Worm (Caenorhabditis elegans): ENCODE measurements around the gene math-18.

DNA sequence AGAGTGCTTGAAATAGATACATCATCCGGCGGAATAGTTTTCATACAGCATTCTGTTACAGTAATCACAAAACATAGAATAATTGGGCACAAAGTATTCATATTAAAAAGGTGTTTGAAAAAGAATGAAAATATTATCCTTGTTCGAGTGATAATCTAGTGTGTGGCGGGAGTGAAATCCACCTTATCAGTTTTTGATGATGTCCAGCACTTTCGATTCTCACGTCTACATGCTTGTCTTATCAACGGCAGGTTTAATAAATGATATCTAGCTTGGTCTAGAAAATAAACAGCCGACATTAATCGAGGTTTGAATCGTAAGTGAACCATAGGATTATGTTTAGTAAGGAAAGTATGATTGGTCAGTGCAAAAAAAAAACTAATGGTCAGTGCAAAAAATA, 43.9 kb upstream of the math-18 start, which contains the start of gene R52.5:
- TF ChIP-seq nhr-28 (tag; optimal IDR thresholded peaks at IDR 0.05) (no peak), nhr-48 (tag; optimal IDR thresholded peaks at IDR 0.05) (no peak), T20F7.1 (GFP tag; optimal IDR thresholded peaks at IDR 0.05) (no peak), lsy-2 (tag; optimal IDR thresholded peaks at IDR 0.05) (no peak), jun-1 (tag; optimal IDR thresholded peaks at IDR 0.05) (no peak), aha-1 (tag) (no peak)

Data from whole organism, L4 larva.